Worm (Caenorhabditis elegans): Measurements from ENCODE around the gene F14D2.8.

DNA sequence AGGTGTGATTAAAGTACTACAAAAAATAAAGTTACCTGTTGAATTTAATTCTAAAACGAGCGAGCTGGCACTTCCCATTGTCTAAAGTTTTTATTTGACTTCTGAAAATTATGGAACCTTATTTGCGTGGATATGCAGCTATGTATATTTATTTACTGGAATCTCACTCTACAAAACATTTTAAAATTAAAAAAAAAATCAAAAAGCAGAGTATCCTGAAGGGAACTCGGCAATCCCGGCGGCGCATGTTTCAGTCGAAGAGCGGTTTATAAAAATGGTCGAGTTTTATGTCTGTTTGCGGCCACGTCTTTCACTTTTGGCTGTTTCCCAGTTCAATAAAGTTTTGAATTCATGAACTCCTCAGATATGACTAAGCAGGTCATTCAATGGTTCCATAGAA, 12.6 kb downstream of the F14D2.8 start, which contains the start of gene F14D2.19:
- TF ChIP-seq snpc-4 (tag; optimal IDR thresholded peaks at IDR 0.05): no peak
- TF ChIP-seq C34B4.2 (tag; optimal IDR thresholded peaks at IDR 0.05): no peak
- no peak for TF ChIP-seq nhr-12 (tag; optimal IDR thresholded peaks at IDR 0.05)
- no peak for TF ChIP-seq ceh-63 (GFP tag; optimal IDR thresholded peaks at IDR 0.05)
- no peak for TF ChIP-seq lsy-2 (tag; optimal IDR thresholded peaks at IDR 0.05)
- no peak for TF ChIP-seq unc-62 (GFP tag; optimal IDR thresholded peaks at IDR 0.05)
- no peak for TF ChIP-seq snu-23 (GFP tag; optimal IDR thresholded peaks at IDR 0.05)
- TF ChIP-seq nhr-11 (tag; optimal IDR thresholded peaks at IDR 0.05): no peak
- TF ChIP-seq xbp-1 (tag; optimal IDR thresholded peaks at IDR 0.05): no peak
- TF ChIP-seq lin-13 (GFP tag; optimal IDR thresholded peaks at IDR 0.05): no peak
